Fruit fly (Drosophila melanogaster) whole organism, embryonic: ENCODE data around the gene rtv.

ENCODE experiments used
- Aef1 ChIP-seq: fragments of 200-800 bp; sonication (Bioruptor generic); IDR thresholded peaks from 3 replicates; pipeline ENCODE4 v1.3.6; 2022; ENCODE audit warnings: missing biosample characterization, missing genetic modification characterization
- CG10321 ChIP-seq: fragments of 200-800 bp; sonication (Bioruptor generic); IDR thresholded peaks from 2 replicates; pipeline ENCODE4 v1.3.6; 2022; ENCODE audit warnings: missing biosample characterization, missing genetic modification characterization
- CG11093 ChIP-seq: fragments of 200-800 bp; sonication (Bioruptor generic); IDR thresholded peaks from 3 replicates; pipeline ENCODE4 v1.3.6; 2022; ENCODE audit warnings: missing biosample characterization, missing genetic modification characterization
- CG12236 ChIP-seq: fragments of 200-800 bp; sonication (Bioruptor generic); optimal IDR thresholded peaks from 2 replicates; lab custom pipeline; 2016; ENCODE audit warnings: missing biosample characterization, missing genetic modification characterization
- CG14965 ChIP-seq: fragments of 200-800 bp; sonication (Bioruptor generic); optimal IDR thresholded peaks from 2 replicates; lab custom pipeline; 2016; ENCODE audit warnings: missing biosample characterization, missing genetic modification characterization, borderline replicate concordance
- CG16815 ChIP-seq: fragments of 200-800 bp; sonication (Bioruptor generic); optimal IDR thresholded peaks from 3 replicates; lab custom pipeline; 2017; ENCODE audit warnings: missing biosample characterization, mild to moderate bottlenecking, missing genetic modification characterization
- CG17186 ChIP-seq: fragments of 200-800 bp; sonication (Bioruptor generic); optimal IDR thresholded peaks from 3 replicates; lab custom pipeline; 2017; ENCODE audit warnings: missing biosample characterization, missing genetic modification reagents, missing genetic modification characterization
- CG17385 ChIP-seq: fragments of 200-800 bp; sonication (Bioruptor generic); optimal IDR thresholded peaks from 3 replicates; lab custom pipeline; 2018; ENCODE audit warnings: missing biosample characterization, mild to moderate bottlenecking, missing genetic modification characterization
- CG1832 ChIP-seq: fragments of 200-800 bp; sonication (Bioruptor generic); optimal IDR thresholded peaks from 2 replicates; lab custom pipeline; 2017; ENCODE audit warnings: missing biosample characterization, mild to moderate bottlenecking, missing genetic modification characterization, inconsistent platforms
- CG2129 ChIP-seq: fragments of 200-800 bp; sonication (Bioruptor generic); IDR thresholded peaks from 2 replicates; pipeline ENCODE4 v1.3.6; 2022; ENCODE audit warnings: missing biosample characterization, missing genetic modification characterization; ENCODE audit not compliant: partially characterized antibody
- CG31388 ChIP-seq: fragments of 200-800 bp; sonication (Bioruptor generic); optimal IDR thresholded peaks from 2 replicates; lab custom pipeline; 2016; ENCODE audit warnings: missing biosample characterization, missing genetic modification characterization
- CG32767 ChIP-seq: fragments of 200-800 bp; sonication (Bioruptor generic); IDR thresholded peaks from 2 replicates; pipeline ENCODE4 v1.3.6; 2022; ENCODE audit warnings: missing biosample characterization, missing genetic modification characterization
- CG4360 ChIP-seq: fragments of 200-800 bp; sonication (Bioruptor generic); IDR thresholded peaks from 2 replicates; pipeline ENCODE4 v1.3.6; 2022; ENCODE audit warnings: missing biosample characterization, missing genetic modification characterization
- CG4617 ChIP-seq: fragments of 200-800 bp; sonication (Bioruptor generic); optimal IDR thresholded peaks from 3 replicates; lab custom pipeline; 2016; ENCODE audit warnings: missing biosample characterization, missing genetic modification characterization, borderline replicate concordance
- CG4707 ChIP-seq: fragments of 200-800 bp; sonication (Bioruptor generic); optimal IDR thresholded peaks from 2 replicates; lab custom pipeline; 2018; ENCODE audit warnings: missing biosample characterization, mild to moderate bottlenecking, missing genetic modification characterization, moderate library complexity
- CG9797 ChIP-seq: fragments of 200-800 bp; sonication (Bioruptor generic); optimal IDR thresholded peaks from 3 replicates; lab custom pipeline; 2018; ENCODE audit warnings: missing biosample characterization, mild to moderate bottlenecking, missing genetic modification characterization
- CTCF ChIP-seq: fragments of 200-800 bp; sonication (Bioruptor generic); optimal IDR thresholded peaks from 2 replicates; lab custom pipeline; 2017; ENCODE audit warnings: missing biosample characterization, mild to moderate bottlenecking, missing genetic modification characterization, moderate library complexity
- Drgx ChIP-seq: fragments of 200-800 bp; sonication (Bioruptor generic); IDR thresholded peaks from 2 replicates; pipeline ENCODE4 v1.3.6; 2022; ENCODE audit warnings: missing biosample characterization, missing genetic modification characterization
- HLH4C ChIP-seq: fragments of 200-800 bp; sonication (Bioruptor generic); IDR thresholded peaks from 3 replicates; pipeline ENCODE4 v1.3.6; 2022; ENCODE audit warnings: missing biosample characterization, missing genetic modification characterization; ENCODE audit not compliant: partially characterized antibody
- Jarid2 ChIP-seq: fragments of 200-800 bp; sonication (Bioruptor generic); optimal IDR thresholded peaks from 3 replicates; lab custom pipeline; 2017; ENCODE audit warnings: mild to moderate bottlenecking, missing biosample characterization, missing genetic modification reagents, missing genetic modification characterization
- MESR4 ChIP-seq: fragments of 200-800 bp; sonication (Bioruptor generic); optimal IDR thresholded peaks from 2 replicates; lab custom pipeline; 2018; ENCODE audit warnings: missing biosample characterization, mild to moderate bottlenecking, missing genetic modification characterization, moderate library complexity
- MTF-1 ChIP-seq: fragments of 200-800 bp; sonication (Bioruptor generic); optimal IDR thresholded peaks from 2 replicates; lab custom pipeline; 2018; ENCODE audit warnings: missing biosample characterization, mild to moderate bottlenecking, missing genetic modification characterization, borderline replicate concordance
- Neu2 ChIP-seq: fragments of 200-800 bp; sonication (Bioruptor generic); optimal IDR thresholded peaks from 3 replicates; lab custom pipeline; 2016; ENCODE audit warnings: missing biosample characterization, missing genetic modification characterization, borderline replicate concordance
- Nf-YB ChIP-seq: fragments of 200-800 bp; sonication (Bioruptor generic); optimal IDR thresholded peaks from 3 replicates; lab custom pipeline; 2019; ENCODE audit warnings: missing biosample characterization, mild to moderate bottlenecking, missing genetic modification characterization, moderate library complexity
- Nf-YC ChIP-seq: fragments of 200-800 bp; optimal IDR thresholded peaks from 3 replicates; lab custom pipeline; 2019; ENCODE audit warnings: missing biosample characterization, mild to moderate bottlenecking, missing genetic modification characterization, moderate library complexity
- Poxn ChIP-seq: fragments of 200-800 bp; sonication (Bioruptor generic); IDR thresholded peaks from 2 replicates; pipeline ENCODE4 v1.3.6; 2022; ENCODE audit warnings: missing biosample characterization, missing genetic modification characterization
- Sox100B ChIP-seq: fragments of 200-800 bp; sonication (Bioruptor generic); optimal IDR thresholded peaks from 3 replicates; lab custom pipeline; 2018; ENCODE audit warnings: missing biosample characterization, mild to moderate bottlenecking, missing genetic modification characterization
- TFAM ChIP-seq: fragments of 200-800 bp; sonication (Bioruptor generic); optimal IDR thresholded peaks from 2 replicates; lab custom pipeline; 2017; ENCODE audit warnings: missing biosample characterization, missing genetic modification characterization, inconsistent platforms
- Trl ChIP-seq, 3 experiments: fragments of >200 bp in 2 of 3; fragments of 200-800 bp in 1 of 3; sonication (Bioruptor generic) in 1 of 3; optimal IDR thresholded peaks; 2 replicates in 1 of 3; 3 replicates in 2 of 3; lab custom pipeline; 2016 to 2017; ENCODE audit warnings: missing biosample characterization in 1 of 3, missing genetic modification characterization in 1 of 3
- YL-1 ChIP-seq: fragments of 200-800 bp; sonication (Bioruptor generic); optimal IDR thresholded peaks from 3 replicates; lab custom pipeline; 2017; ENCODE audit warnings: missing biosample characterization, mild to moderate bottlenecking, missing genetic modification characterization
- bab2 ChIP-seq: fragments of 200-800 bp; sonication (Bioruptor generic); optimal IDR thresholded peaks from 2 replicates; lab custom pipeline; 2016; ENCODE audit warnings: missing biosample characterization, missing genetic modification characterization
- br ChIP-seq: fragments of >200 bp; optimal IDR thresholded peaks from 2 replicates; lab custom pipeline; 2017
- cg ChIP-seq: fragments of 200-800 bp; sonication (Bioruptor generic); optimal IDR thresholded peaks from 3 replicates; lab custom pipeline; 2019; ENCODE audit warnings: missing biosample characterization, mild to moderate bottlenecking, missing genetic modification characterization, moderate library complexity
- chinmo ChIP-seq: fragments of 200-800 bp; sonication (Bioruptor generic); IDR thresholded peaks from 4 replicates; pipeline ENCODE4 v1.3.6; 2022; ENCODE audit warnings: missing biosample characterization, missing genetic modification characterization; ENCODE audit not compliant: partially characterized antibody
- dan ChIP-seq: fragments of 200-800 bp; sonication (Bioruptor generic); IDR thresholded peaks from 2 replicates; pipeline ENCODE4 v1.3.6; 2022; ENCODE audit warnings: missing biosample characterization, missing genetic modification characterization
- dmrt11E ChIP-seq: fragments of 200-800 bp; sonication (Bioruptor generic); optimal IDR thresholded peaks from 3 replicates; lab custom pipeline; 2018; ENCODE audit warnings: missing biosample characterization, mild to moderate bottlenecking, missing genetic modification characterization, moderate library complexity
- ewg ChIP-seq: fragments of 200-800 bp; sonication (Bioruptor generic); optimal IDR thresholded peaks from 3 replicates; lab custom pipeline; 2017; ENCODE audit warnings: mild to moderate bottlenecking, missing biosample characterization, missing genetic modification reagents, missing genetic modification characterization
- ftz-f1 ChIP-seq: fragments of 200-800 bp; sonication (Bioruptor generic); optimal IDR thresholded peaks from 2 replicates; lab custom pipeline; 2016; ENCODE audit warnings: missing biosample characterization, missing genetic modification characterization
- gt ChIP-seq: fragments of 200-800 bp; sonication (Bioruptor generic); IDR thresholded peaks from 2 replicates; pipeline ENCODE4 v1.3.6; 2022; ENCODE audit warnings: missing biosample characterization, missing genetic modification characterization
- ham ChIP-seq: fragments of 200-800 bp; sonication (Bioruptor generic); IDR thresholded peaks from 2 replicates; pipeline ENCODE4 v1.3.6; 2022; ENCODE audit warnings: missing biosample characterization, missing genetic modification characterization
- lov ChIP-seq, 2 experiments: fragments of 200-800 bp in 1 of 2; fragments of >200 bp in 1 of 2; sonication (Bioruptor generic) in 1 of 2; IDR thresholded peaks in 1 of 2; optimal IDR thresholded peaks in 1 of 2; 2 replicates in 1 of 2; 3 replicates in 1 of 2; pipeline versions ENCODE4 v1.3.6 to Lab custom; 2017 to 2022; ENCODE audit warnings: missing biosample characterization in 1 of 2, missing genetic modification characterization in 1 of 2
- slou ChIP-seq: fragments of 200-800 bp; sonication (Bioruptor generic); optimal IDR thresholded peaks from 3 replicates; lab custom pipeline; 2016; ENCODE audit warnings: missing biosample characterization, missing genetic modification characterization
- slp2 ChIP-seq: fragments of 200-800 bp; sonication (Bioruptor generic); optimal IDR thresholded peaks from 2 replicates; lab custom pipeline; 2016; ENCODE audit warnings: missing biosample characterization, missing genetic modification characterization
- sqz ChIP-seq: fragments of 200-800 bp; sonication (Bioruptor generic); optimal IDR thresholded peaks from 3 replicates; lab custom pipeline; 2018; ENCODE audit warnings: missing biosample characterization, mild to moderate bottlenecking, missing genetic modification characterization
- tll ChIP-seq, 2 experiments: fragments of 200-800 bp in 1 of 2; fragments of >200 bp in 1 of 2; sonication (Bioruptor generic) in 1 of 2; optimal IDR thresholded peaks; 2 replicates each; lab custom pipeline; 2017 to 2019; ENCODE audit warnings: missing biosample characterization in 2 of 2, missing genetic modification characterization in 2 of 2, mild to moderate bottlenecking in 1 of 2, moderate library complexity in 1 of 2
- twi ChIP-seq: fragments of 200-800 bp; optimal IDR thresholded peaks from 2 replicates; lab custom pipeline; 2019; ENCODE audit warnings: missing biosample characterization, mild to moderate bottlenecking, missing genetic modification characterization, moderate library complexity
- vvl ChIP-seq: fragments of 200-800 bp; sonication (Bioruptor generic); IDR thresholded peaks from 2 replicates; pipeline ENCODE4 v1.3.6; 2022; ENCODE audit warnings: missing biosample characterization, missing genetic modification characterization
- yki ChIP-seq: fragments of >200 bp; optimal IDR thresholded peaks from 3 replicates; lab custom pipeline; 2018
- zen2 ChIP-seq: fragments of 200-800 bp; sonication (Bioruptor generic); IDR thresholded peaks from 3 replicates; pipeline ENCODE4 v1.3.6; 2022; ENCODE audit warnings: missing biosample characterization, missing genetic modification characterization; ENCODE audit not compliant: partially characterized antibody

The rtv gene

DNA sequence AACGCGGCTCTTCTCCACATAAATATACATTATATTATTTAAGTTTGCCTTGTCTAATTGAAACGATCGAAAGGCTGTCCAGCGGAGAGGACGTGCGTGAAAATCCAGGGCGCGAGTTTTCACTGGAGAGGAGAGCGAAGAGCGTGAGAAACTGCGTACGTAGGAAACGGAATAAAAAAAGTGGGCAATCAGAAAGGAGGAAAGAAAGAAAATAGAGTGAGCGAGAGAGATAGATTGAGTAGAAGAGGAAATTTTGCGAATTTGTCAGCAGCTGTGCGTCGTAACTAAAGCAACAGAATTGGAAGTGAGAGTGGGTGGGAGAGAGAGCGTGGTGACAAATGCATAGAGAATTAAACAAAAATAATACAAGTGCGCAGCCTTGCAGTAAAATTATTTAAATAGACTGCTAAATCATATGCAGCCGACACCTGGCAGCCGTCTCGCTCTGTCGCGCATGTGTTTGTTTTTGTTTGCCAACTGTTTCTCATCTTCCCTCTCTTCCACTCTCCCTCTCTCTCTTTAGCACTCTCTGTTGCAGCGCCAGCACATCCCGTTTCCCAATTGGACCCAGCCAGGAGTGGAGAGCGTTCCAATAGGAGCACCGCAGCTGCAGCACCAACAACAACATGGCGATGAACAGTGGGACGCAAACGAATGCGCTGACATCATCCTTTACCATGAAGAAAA is 864 bp upstream of the rtv start:
- TF ChIP-seq twi (tag; lab: Kevin White, UChicago) (peak; percentile 22), CG1832 (GFP tag; lab: Kevin White, UChicago) (peak; percentile 85), CG4707 (GFP tag; lab: Kevin White, UChicago) (peak; percentile 88), ftz-f1 (GFP tag; lab: Kevin White, UChicago) (no peak), gt (GFP tag; lab: Robert Waterston, UW) (no peak), CG31388 (GFP tag; lab: Kevin White, UChicago) (no peak), ewg (GFP tag; lab: Kevin White, UChicago) (peak; percentile 50), CG12236 (GFP tag; lab: Kevin White, UChicago) (no peak), CG9797 (no peak), Jarid2 (GFP tag; lab: Kevin White, UChicago) (peak; percentile 44), yki (peak; percentile 43), TFAM (GFP tag; lab: Kevin White, UChicago) (no peak), CTCF (GFP tag; lab: Kevin White, UChicago) (no peak), slou (GFP tag; lab: Kevin White, UChicago) (no peak), Poxn (GFP tag; lab: Robert Waterston, UW) (no peak), bab2 (GFP tag; lab: Kevin White, UChicago) (no peak), CG11093 (GFP tag; lab: Robert Waterston, UW) (no peak), ham (GFP tag; lab: Robert Waterston, UW) (no peak), CG17385 (GFP tag; lab: Kevin White, UChicago) (peak; percentile 70), CG2129 (GFP tag; lab: Robert Waterston, UW) (no peak), Nf-YC (tag; lab: Kevin White, UChicago) (peak; percentile 42), br (no peak), tll (GFP tag; optimal IDR thresholded peaks at IDR 0.05; lab: Kevin White, UChicago) (peak in 1 of 2 experiments; percentile 71), CG16815 (no peak), CG32767 (GFP tag; lab: Robert Waterston, UW) (0 out of 2 replicates have a peak, but pooled peaks have one; percentile 31), chinmo (GFP tag; lab: Robert Waterston, UW) (peak; percentile 69; the same call in 1 of the 4 replicates), HLH4C (GFP tag; lab: Robert Waterston, UW) (no peak), MESR4 (peak; percentile 55), Trl (optimal IDR thresholded peaks at IDR 0.05; lab: Kevin White, UChicago) (peak; percentile 79 to 86), Trl (GFP tag; optimal IDR thresholded peaks at IDR 0.05; lab: Kevin White, UChicago) (no peak), CG4617 (GFP tag; lab: Kevin White, UChicago) (peak; percentile 30), MTF-1 (no peak), YL-1 (GFP tag; lab: Kevin White, UChicago) (peak; percentile 40), sqz (peak; percentile 43), vvl (no peak; the same call in 1 of the 2 replicates), Sox100B (GFP tag; lab: Kevin White, UChicago) (no peak), dan (GFP tag; lab: Robert Waterston, UW) (no peak), CG4360 (GFP tag; lab: Robert Waterston, UW) (peak; percentile 91), Aef1 (GFP tag; lab: Robert Waterston, UW) (0 out of 3 replicates have a peak, but pooled peaks have one; percentile 39), slp2 (GFP tag; lab: Kevin White, UChicago) (no peak), zen2 (GFP tag; lab: Robert Waterston, UW) (no peak), Drgx (GFP tag; lab: Robert Waterston, UW) (peak; percentile 16; the same call in 1 of the 2 replicates), Nf-YB (peak; percentile 67), cg (GFP tag; lab: Kevin White, UChicago) (peak; percentile 25), CG10321 (GFP tag; lab: Robert Waterston, UW) (peak; percentile 27; the same call in 1 of the 2 replicates), CG14965 (GFP tag; lab: Kevin White, UChicago) (no peak), dmrt11E (no peak), Neu2 (GFP tag; lab: Kevin White, UChicago) (no peak), CG17186 (GFP tag; lab: Kevin White, UChicago) (no peak), lov (optimal IDR thresholded peaks at IDR 0.05; lab: Kevin White, UChicago) (no peak), lov (GFP tag; IDR thresholded peaks at IDR 0.05; lab: Robert Waterston, UW) (no peak)
